Worm (Caenorhabditis elegans) whole organism, young adult: Measurements from ENCODE around the gene F54C8.7.

Source experiments
- B0035.1 ChIP-seq: sonication (generic microtip); optimal IDR thresholded peaks from 2 replicates; lab custom pipeline; 2016; ENCODE audit warnings: missing genetic modification characterization, mild to moderate bottlenecking, missing compliant biosample characterization, missing genotype, missing genetic modification reagents
- F10E7.11 ChIP-seq: sonication (generic microtip); optimal IDR thresholded peaks from 2 replicates; lab custom pipeline; 2017; ENCODE audit warnings: mild to moderate bottlenecking, missing genetic modification characterization, moderate library complexity, missing compliant biosample characterization
- F22D6.2 ChIP-seq: sonication (generic microtip); optimal IDR thresholded peaks from 2 replicates; lab custom pipeline; 2016; ENCODE audit warnings: mild to moderate bottlenecking, missing genetic modification characterization, missing compliant biosample characterization
- F23B12.7 ChIP-seq: sonication (generic microtip); optimal IDR thresholded peaks from 2 replicates; lab custom pipeline; 2017; ENCODE audit warnings: missing genetic modification characterization, mild to moderate bottlenecking, missing compliant biosample characterization, antibody characterized with exemption, moderate library complexity; ENCODE audit not compliant: insufficient read depth
- F57A8.1 ChIP-seq: fragments of 200-800 bp; sonication (Bioruptor generic); optimal IDR thresholded peaks from 2 replicates; lab custom pipeline; 2018; ENCODE audit warnings: mild to moderate bottlenecking, missing genetic modification characterization, moderate library complexity, missing compliant biosample characterization
- K11D2.4 ChIP-seq: fragments of 200-800 bp; sonication (Bioruptor generic); IDR thresholded peaks from 2 replicates; pipeline ENCODE4 v1.3.6; 2022; ENCODE audit warnings: missing genetic modification reagents, missing genetic modification characterization, missing compliant biosample characterization
- K12H6.12 ChIP-seq: fragments of 200-800 bp; sonication (Bioruptor generic); optimal IDR thresholded peaks from 2 replicates; lab custom pipeline; 2018; ENCODE audit warnings: mild to moderate bottlenecking, missing genetic modification characterization, missing compliant biosample characterization
- T07F8.4 ChIP-seq: sonication (generic microtip); optimal IDR thresholded peaks from 2 replicates; lab custom pipeline; 2016; ENCODE audit warnings: mild to moderate bottlenecking, missing genetic modification characterization, moderate library complexity, missing compliant biosample characterization
- T26A5.8 ChIP-seq: sonication (generic microtip); optimal IDR thresholded peaks from 2 replicates; lab custom pipeline; 2016; ENCODE audit warnings: missing genetic modification characterization, missing compliant biosample characterization
- Y53F4B.3 ChIP-seq: fragments of 200-800 bp; sonication (Bioruptor generic); IDR thresholded peaks from 2 replicates; pipeline ENCODE4 v1.3.6; 2022; ENCODE audit warnings: missing genetic modification reagents, missing genetic modification characterization, missing compliant biosample characterization
- Y53G8AR.9 ChIP-seq: fragments of 200-800 bp; sonication (Bioruptor generic); conservative IDR thresholded peaks from 2 replicates; pipeline ENCODE4 v1.3.6; 2022; ENCODE audit warnings: missing genetic modification reagents, missing genetic modification characterization, missing compliant biosample characterization
- Y56A3A.18 ChIP-seq: fragments of 200-800 bp; sonication (Bioruptor generic); IDR thresholded peaks from 2 replicates; pipeline ENCODE4 v1.3.6; 2022; ENCODE audit warnings: missing genetic modification reagents, missing genetic modification characterization, missing compliant biosample characterization
- Y79H2A.3 ChIP-seq: fragments of 200-800 bp; sonication (Bioruptor generic); conservative IDR thresholded peaks from 2 replicates; pipeline ENCODE4 v1.3.6; 2022; ENCODE audit warnings: missing genetic modification reagents, missing genetic modification characterization, missing compliant biosample characterization
- atf-7 ChIP-seq: sonication (generic microtip); optimal IDR thresholded peaks from 2 replicates; lab custom pipeline; 2017; ENCODE audit warnings: mild to moderate bottlenecking, missing genetic modification characterization, missing compliant biosample characterization
- attf-6 ChIP-seq: fragments of 200-800 bp; sonication (Bioruptor generic); IDR thresholded peaks from 2 replicates; pipeline ENCODE4 v1.3.6; 2022; ENCODE audit warnings: missing genetic modification reagents, missing genetic modification characterization, missing compliant biosample characterization
- bed-1 ChIP-seq: fragments of 200-800 bp; sonication (Bioruptor generic); IDR thresholded peaks from 2 replicates; pipeline ENCODE4 v1.3.6; 2022; ENCODE audit warnings: missing genetic modification reagents, missing genetic modification characterization, missing compliant biosample characterization
- bed-2 ChIP-seq: fragments of 200-800 bp; sonication (Bioruptor generic); IDR thresholded peaks from 2 replicates; pipeline ENCODE4 v1.3.6; 2022; ENCODE audit warnings: missing genetic modification reagents, missing genetic modification characterization, missing compliant biosample characterization
- cebp-2 ChIP-seq: fragments of 200-800 bp; sonication (Bioruptor generic); IDR thresholded peaks from 2 replicates; pipeline ENCODE4 v1.3.6; 2022; ENCODE audit warnings: missing genetic modification characterization, missing compliant biosample characterization
- ceh-100 ChIP-seq: fragments of 200-800 bp; sonication (Bioruptor generic); IDR thresholded peaks from 2 replicates; pipeline ENCODE4 v1.3.6; 2022; ENCODE audit warnings: missing genetic modification reagents, missing genetic modification characterization, missing compliant biosample characterization
- chd-7 ChIP-seq: sonication (generic microtip); optimal IDR thresholded peaks from 2 replicates; lab custom pipeline; 2016; ENCODE audit warnings: mild to moderate bottlenecking, missing genetic modification characterization, moderate library complexity, missing compliant biosample characterization
- dox-1 ChIP-seq: fragments of 200-800 bp; sonication (Bioruptor generic); IDR thresholded peaks from 2 replicates; pipeline ENCODE4 v1.3.6; 2022; ENCODE audit warnings: missing genetic modification reagents, missing genetic modification characterization, missing compliant biosample characterization
- dpl-1 ChIP-seq: fragments of 150-350 bp; optimal IDR thresholded peaks from 2 replicates; lab custom pipeline; 2014; ENCODE audit warnings: missing biosample characterization, missing genetic modification reagents, missing genetic modification characterization
- efl-1 ChIP-seq: fragments of 150-350 bp; optimal IDR thresholded peaks from 2 replicates; lab custom pipeline; 2014; ENCODE audit warnings: missing biosample characterization, missing genetic modification reagents, missing genetic modification characterization
- egl-44 ChIP-seq: fragments of 200-800 bp; sonication (Bioruptor generic); IDR thresholded peaks from 2 replicates; pipeline ENCODE4 v1.3.6; 2022; ENCODE audit warnings: missing genetic modification reagents, missing genetic modification characterization, missing compliant biosample characterization
- egrh-3 ChIP-seq: fragments of 200-800 bp; sonication (Bioruptor generic); IDR thresholded peaks from 2 replicates; pipeline ENCODE4 v1.3.6; 2022; ENCODE audit warnings: missing genetic modification reagents, missing genetic modification characterization, missing compliant biosample characterization
- ekl-4 ChIP-seq: fragments of 200-800 bp; sonication (Bioruptor generic); IDR thresholded peaks from 2 replicates; pipeline ENCODE4 v1.3.6; 2022; ENCODE audit warnings: missing genetic modification reagents, missing genetic modification characterization, missing compliant biosample characterization
- fkh-3 ChIP-seq: sonication (generic microtip); optimal IDR thresholded peaks from 2 replicates; lab custom pipeline; 2016; ENCODE audit warnings: mild to moderate bottlenecking, missing genetic modification characterization, missing compliant biosample characterization
- hmg-1.2 ChIP-seq: fragments of 200-800 bp; sonication (Bioruptor generic); IDR thresholded peaks from 2 replicates; pipeline ENCODE4 v1.3.6; 2022; ENCODE audit warnings: missing genetic modification reagents, missing genetic modification characterization, missing compliant biosample characterization
- hmg-20 ChIP-seq: fragments of 200-800 bp; sonication (Bioruptor generic); IDR thresholded peaks from 2 replicates; pipeline ENCODE4 v1.3.6; 2022; ENCODE audit warnings: missing genetic modification reagents, missing genetic modification characterization, missing compliant biosample characterization
- lag-1 ChIP-seq: fragments of 200-800 bp; sonication (Bioruptor generic); IDR thresholded peaks from 2 replicates; pipeline ENCODE4 v1.3.6; 2022; ENCODE audit warnings: missing genetic modification reagents, missing genetic modification characterization, missing compliant biosample characterization
- let-607 ChIP-seq, 2 experiments: fragments of 200-800 bp in 1 of 2; sonication (Bioruptor generic) in 1 of 2; sonication (generic microtip) in 1 of 2; optimal IDR thresholded peaks; 2 replicates each; lab custom pipeline; 2016 to 2018; ENCODE audit warnings: mild to moderate bottlenecking in 2 of 2, missing compliant biosample characterization in 2 of 2, missing genetic modification characterization in 2 of 2, moderate library complexity in 2 of 2, missing genotype in 1 of 2
- lin-54 ChIP-seq: fragments of 200-800 bp; sonication (Bioruptor generic); optimal IDR thresholded peaks from 2 replicates; lab custom pipeline; 2018; ENCODE audit warnings: mild to moderate bottlenecking, missing genetic modification characterization, missing compliant biosample characterization
- lsy-27 ChIP-seq: sonication (generic microtip); optimal IDR thresholded peaks from 2 replicates; lab custom pipeline; 2017; ENCODE audit warnings: missing genetic modification characterization, mild to moderate bottlenecking, missing compliant biosample characterization, antibody characterized with exemption, missing genotype, borderline replicate concordance; ENCODE audit not compliant: insufficient read depth
- mcd-1 ChIP-seq: fragments of 200-800 bp; sonication (Bioruptor generic); IDR thresholded peaks from 2 replicates; pipeline ENCODE4 v1.3.6; 2022; ENCODE audit warnings: missing genetic modification reagents, missing genetic modification characterization, missing compliant biosample characterization
- mel-28 ChIP-seq: sonication (generic microtip); optimal IDR thresholded peaks from 2 replicates; lab custom pipeline; 2016; ENCODE audit warnings: borderline replicate concordance, mild to moderate bottlenecking, missing genetic modification characterization, missing compliant biosample characterization
- mes-4 ChIP-seq: sonication (generic microtip); optimal IDR thresholded peaks from 2 replicates; lab custom pipeline; 2016; ENCODE audit warnings: missing genotype, missing genetic modification characterization, missing compliant biosample characterization
- nhr-27 ChIP-seq: fragments of 200-800 bp; sonication (Bioruptor generic); optimal IDR thresholded peaks from 2 replicates; lab custom pipeline; 2018; ENCODE audit warnings: mild to moderate bottlenecking, missing genetic modification characterization, moderate library complexity, missing compliant biosample characterization
- nhr-80 ChIP-seq: sonication (generic microtip); optimal IDR thresholded peaks from 2 replicates; lab custom pipeline; 2016; ENCODE audit warnings: missing genetic modification characterization, missing compliant biosample characterization
- rcor-1 ChIP-seq: fragments of 200-800 bp; sonication (Bioruptor generic); IDR thresholded peaks from 2 replicates; pipeline ENCODE4 v1.3.6; 2022; ENCODE audit warnings: missing genetic modification reagents, missing genetic modification characterization, missing compliant biosample characterization
- rec-8 ChIP-seq, 2 experiments: sonication (generic microtip); optimal IDR thresholded peaks; 2 replicates each; lab custom pipeline; 2016; ENCODE audit warnings: mild to moderate bottlenecking in 2 of 2, missing genetic modification characterization in 2 of 2, missing genetic modification reagents in 2 of 2, missing genotype in 2 of 2, missing biosample characterization in 1 of 2, missing compliant biosample characterization in 1 of 2, moderate library complexity in 1 of 2
- repo-1 ChIP-seq: sonication (generic microtip); optimal IDR thresholded peaks from 2 replicates; lab custom pipeline; 2017; ENCODE audit warnings: mild to moderate bottlenecking, missing genetic modification characterization, missing compliant biosample characterization
- rpc-1 ChIP-seq, 2 experiments: fragments of 150-350 bp in 1 of 2; sonication (generic microtip) in 1 of 2; optimal IDR thresholded peaks; 2 replicates each; lab custom pipeline; 2014 to 2018; ENCODE audit warnings: missing biosample characterization in 1 of 2, missing genetic modification characterization in 1 of 2, missing genetic modification reagents in 1 of 2, missing genotype in 1 of 2
- sdz-38 ChIP-seq: sonication (generic microtip); optimal IDR thresholded peaks from 2 replicates; lab custom pipeline; 2016; ENCODE audit warnings: missing genotype, missing genetic modification characterization, missing compliant biosample characterization
- tbp1 ChIP-seq: fragments of 200-800 bp; sonication (Bioruptor generic); optimal IDR thresholded peaks from 2 replicates; lab custom pipeline; 2018; ENCODE audit warnings: mild to moderate bottlenecking, missing genetic modification characterization, missing compliant biosample characterization
- unc-130 ChIP-seq: sonication (generic microtip); optimal IDR thresholded peaks from 2 replicates; lab custom pipeline; 2016; ENCODE audit warnings: missing genetic modification reagents, missing genetic modification characterization, missing compliant biosample characterization
- zfh-2 ChIP-seq: fragments of 200-800 bp; sonication (Bioruptor generic); conservative IDR thresholded peaks from 2 replicates; pipeline ENCODE4 v1.3.6; 2022; ENCODE audit warnings: missing genetic modification reagents, missing genetic modification characterization, missing compliant biosample characterization
- ztf-18 ChIP-seq: sonication (generic microtip); optimal IDR thresholded peaks from 2 replicates; lab custom pipeline; 2016; ENCODE audit warnings: missing genotype, mild to moderate bottlenecking, missing genetic modification characterization, missing compliant biosample characterization
- ztf-22 ChIP-seq: fragments of 200-800 bp; sonication (Bioruptor generic); optimal IDR thresholded peaks from 2 replicates; lab custom pipeline; 2018; ENCODE audit warnings: mild to moderate bottlenecking, missing genetic modification characterization, moderate library complexity, missing compliant biosample characterization
- ztf-26 ChIP-seq: sonication (generic microtip); optimal IDR thresholded peaks from 2 replicates; lab custom pipeline; 2017; ENCODE audit warnings: missing genetic modification characterization, missing compliant biosample characterization

Gene F54C8.7

ce11 chrIII:9467095-9467494 is 13.2 kb upstream of the F54C8.7 start, which contains the start of gene baf-1 (continued):
- TF ChIP-seq ztf-18 (tag; lab: Kevin White, UChicago) (peak; percentile 33), let-607 (tag; optimal IDR thresholded peaks at IDR 0.05; lab: Kevin White, UChicago) (no peak), attf-6 (no peak), egrh-3 (no peak), B0035.1 (tag; lab: Kevin White, UChicago) (no peak), ceh-100 (GFP tag; lab: Robert Waterston, UW) (no peak), lin-54 (peak; percentile 65), sdz-38 (tag; lab: Kevin White, UChicago) (no peak), ztf-22 (GFP tag; lab: Kevin White, UChicago) (no peak), tbp1 (GFP tag; lab: Kevin White, UChicago) (peak; percentile 50), dox-1 (peak; percentile 76), bed-1 (GFP tag; lab: Robert Waterston, UW) (no peak), nhr-27 (tag; lab: Kevin White, UChicago) (no peak), F22D6.2 (no peak), hmg-1.2 (peak; percentile 97), atf-7 (tag; lab: Kevin White, UChicago) (peak; percentile 10), cebp-2 (GFP tag; lab: Robert Waterston, UW) (no peak), mel-28 (tag; lab: Kevin White, UChicago) (no peak), Y53F4B.3 (no peak), Y56A3A.18 (GFP tag; lab: Robert Waterston, UW) (no peak), lag-1 (no peak), K11D2.4 (GFP tag; lab: Robert Waterston, UW) (peak; percentile 60; the same call in 1 of the 2 replicates), rpc-1 (optimal IDR thresholded peaks at IDR 0.05; lab: Kevin White, UChicago) (no peak), rpc-1 (tag; optimal IDR thresholded peaks at IDR 0.05; lab: Kevin White, UChicago) (no peak), rec-8 (tag; optimal IDR thresholded peaks at IDR 0.05; lab: Kevin White, UChicago) (no peak), T26A5.8 (tag; lab: Kevin White, UChicago) (no peak), Y53G8AR.9 (no peak; the same call in 1 of the 2 replicates), F10E7.11 (tag; lab: Kevin White, UChicago) (no peak), chd-7 (tag; lab: Kevin White, UChicago) (no peak), egl-44 (GFP tag; lab: Robert Waterston, UW) (no peak), T07F8.4 (tag; lab: Kevin White, UChicago) (no peak), dpl-1 (GFP tag; lab: Kevin White, UChicago) (no peak), K12H6.12 (tag; lab: Kevin White, UChicago) (no peak), repo-1 (no peak), Y79H2A.3 (GFP tag; lab: Robert Waterston, UW) (no peak), bed-2 (GFP tag; lab: Robert Waterston, UW) (no peak), efl-1 (GFP tag; lab: Kevin White, UChicago) (peak; percentile 20), lsy-27 (no peak), nhr-80 (tag; lab: Kevin White, UChicago) (peak; percentile 40), F57A8.1 (GFP tag; lab: Kevin White, UChicago) (no peak), ztf-26 (tag; lab: Kevin White, UChicago) (no peak), rcor-1 (GFP tag; lab: Robert Waterston, UW) (no peak), ekl-4 (GFP tag; lab: Robert Waterston, UW) (no peak), hmg-20 (GFP tag; lab: Robert Waterston, UW) (no peak), mcd-1 (GFP tag; lab: Robert Waterston, UW) (peak; percentile 97), zfh-2 (GFP tag; lab: Robert Waterston, UW) (no peak), fkh-3 (tag; lab: Kevin White, UChicago) (peak; percentile 37), unc-130 (GFP tag; lab: Kevin White, UChicago) (peak; percentile 25), F23B12.7 (no peak), mes-4 (tag; lab: Kevin White, UChicago) (no peak)
